Worm (Caenorhabditis elegans) whole organism, L3 larva: Measurements from ENCODE around the gene W09C2.9.

Source experiments
- fos-1 ChIP-seq: fragments of 150-350 bp; optimal IDR thresholded peaks from 2 replicates; lab custom pipeline; 2014; ENCODE audit warnings: missing biosample characterization, missing genetic modification characterization
- zag-1 ChIP-seq: fragments of 150-350 bp; optimal IDR thresholded peaks from 2 replicates; lab custom pipeline; 2014; ENCODE audit warnings: missing biosample characterization, missing genetic modification characterization
- ztf-11 ChIP-seq: fragments of 150-350 bp; optimal IDR thresholded peaks from 2 replicates; lab custom pipeline; 2014; ENCODE audit warnings: missing biosample characterization, missing genetic modification characterization

ce11 chrIV:9651234-9651633 lies 28.1 kb upstream of the W09C2.9 start, which contains the start of gene chca-1:
- TF ChIP-seq zag-1 (tag; lab: Kevin White, UChicago) (no peak), ztf-11 (no peak), fos-1 (tag; lab: Kevin White, UChicago) (no peak)
